Worm (Caenorhabditis elegans) whole organism, L4/young adult: ENCODE measurements around the gene M01B2.13.

Source experiments
- W03F9.2 ChIP-seq: fragments of 150-350 bp; optimal IDR thresholded peaks from 2 replicates; lab custom pipeline; 2014; ENCODE audit warnings: missing biosample characterization, missing genetic modification characterization
- dao-5 ChIP-seq: sonication (generic microtip); optimal IDR thresholded peaks from 2 replicates; lab custom pipeline; 2016; ENCODE audit warnings: missing genotype, missing genetic modification characterization, moderate library complexity, missing compliant biosample characterization
- him-1 ChIP-seq: sonication (generic microtip); optimal IDR thresholded peaks from 2 replicates; lab custom pipeline; 2016; ENCODE audit warnings: missing genotype, missing genetic modification reagents, missing genetic modification characterization, missing compliant biosample characterization

- no peak for TF ChIP-seq W03F9.2 (tag; lab: Kevin White, UChicago)
- TF ChIP-seq him-1 (tag; lab: Kevin White, UChicago): no peak
- TF ChIP-seq dao-5 (tag; lab: Kevin White, UChicago): no peak
Observed at ce11 chrV:15267405-15267804, 1.7 kb upstream of the M01B2.13 start, which contains the start of gene T10H4.13.
